Worm (Caenorhabditis elegans) whole organism, L4/young adult: ENCODE data around the gene C44C10.15.

Experiments used
- W03F9.2 ChIP-seq: fragments of 150-350 bp; optimal IDR thresholded peaks from 2 replicates; lab custom pipeline; 2014; ENCODE audit warnings: missing biosample characterization, missing genetic modification characterization
- dao-5 ChIP-seq: sonication (generic microtip); optimal IDR thresholded peaks from 2 replicates; lab custom pipeline; 2016; ENCODE audit warnings: missing genotype, missing genetic modification characterization, moderate library complexity, missing compliant biosample characterization
- him-1 ChIP-seq: sonication (generic microtip); optimal IDR thresholded peaks from 2 replicates; lab custom pipeline; 2016; ENCODE audit warnings: missing genotype, missing genetic modification reagents, missing genetic modification characterization, missing compliant biosample characterization

The C44C10.15 gene

ce11 chrX:11675573-11675972 lies 24.6 kb downstream of the C44C10.15 start:
- TF ChIP-seq him-1 (no peak), W03F9.2 (tag; lab: Kevin White, UChicago) (no peak), dao-5 (no peak)

- TF ChIP-seq W03F9.2 (tag; lab: Kevin White, UChicago), result no peak
- no peak for TF ChIP-seq him-1
- no peak for TF ChIP-seq dao-5
Measured at ce11 chrX:11673063-11673759, 27.0 kb downstream of the C44C10.15 start.

- no peak for TF ChIP-seq dao-5
- no peak for TF ChIP-seq W03F9.2 (tag; lab: Kevin White, UChicago)
- no peak for TF ChIP-seq him-1
Measured at ce11 chrX:11666545-11667177, 33.5 kb downstream of the C44C10.15 start, which contains the start of gene noca-2. Gene noca-2 (plus strand): TSS chrX:11667127.

- no peak for TF ChIP-seq him-1
- no peak for TF ChIP-seq dao-5
- TF ChIP-seq W03F9.2 (tag; lab: Kevin White, UChicago), result no peak
Measured at ce11 chrX:11665522-11666017, 34.6 kb downstream of the C44C10.15 start.

ce11 chrX:11664184-11664583 lies 36.0 kb downstream of the C44C10.15 start:
- TF ChIP-seq W03F9.2 (tag; lab: Kevin White, UChicago) (no peak), him-1 (no peak), dao-5 (no peak)

ce11 chrX:11662557-11662956 lies 37.6 kb downstream of the C44C10.15 start:
- TF ChIP-seq W03F9.2 (tag; lab: Kevin White, UChicago) (no peak), him-1 (no peak), dao-5 (no peak)

- TF ChIP-seq dao-5, result no peak
- TF ChIP-seq him-1, result no peak
- TF ChIP-seq W03F9.2 (tag; lab: Kevin White, UChicago), result no peak
Measured at ce11 chrX:11662069-11662468, 38.1 kb downstream of the C44C10.15 start.

- no peak for TF ChIP-seq him-1
- no peak for TF ChIP-seq W03F9.2 (tag; lab: Kevin White, UChicago)
- no peak for TF ChIP-seq dao-5
Measured at ce11 chrX:11661625-11662024, 38.5 kb downstream of the C44C10.15 start, which contains the start of gene sfxn-1.5. Gene sfxn-1.5 (minus strand): TSS chrX:11661660.

ce11 chrX:11658331-11658730 lies 41.8 kb downstream of the C44C10.15 start, which contains the start of gene T04F8.3:
Gene T04F8.3 (plus strand): TSS chrX:11658631.
- TF ChIP-seq dao-5 (no peak), him-1 (no peak), W03F9.2 (tag; lab: Kevin White, UChicago) (no peak)

- TF ChIP-seq dao-5 (no peak), him-1 (no peak), W03F9.2 (tag; lab: Kevin White, UChicago) (peak; percentile 65)
Measured at ce11 chrX:11656519-11657006, 43.6 kb downstream of the C44C10.15 start, which contains the start of gene T04F8.2. Gene T04F8.2 (minus strand): TSS chrX:11656569.

ce11 chrX:11650751-11651150 lies 49.4 kb downstream of the C44C10.15 start, which contains the start of gene cutl-11:
Gene cutl-11 (minus strand): TSS chrX:11650851.
- no peak for TF ChIP-seq him-1
- no peak for TF ChIP-seq dao-5
- no peak for TF ChIP-seq W03F9.2 (tag; lab: Kevin White, UChicago)
